Fruit fly (Drosophila melanogaster) whole organism, adult: ENCODE data around the gene CG7739.

Experiments
- CG7045 ChIP-seq: fragments of 200-800 bp; sonication (Bioruptor generic); optimal IDR thresholded peaks from 2 replicates; lab custom pipeline; 2017; ENCODE audit warnings: missing biosample characterization, mild to moderate bottlenecking, missing genetic modification characterization
- Mnt ChIP-seq: fragments of 200-800 bp; sonication (Bioruptor generic); optimal IDR thresholded peaks from 2 replicates; lab custom pipeline; 2016; ENCODE audit warnings: missing biosample characterization, mild to moderate bottlenecking, missing genetic modification characterization

DNA sequence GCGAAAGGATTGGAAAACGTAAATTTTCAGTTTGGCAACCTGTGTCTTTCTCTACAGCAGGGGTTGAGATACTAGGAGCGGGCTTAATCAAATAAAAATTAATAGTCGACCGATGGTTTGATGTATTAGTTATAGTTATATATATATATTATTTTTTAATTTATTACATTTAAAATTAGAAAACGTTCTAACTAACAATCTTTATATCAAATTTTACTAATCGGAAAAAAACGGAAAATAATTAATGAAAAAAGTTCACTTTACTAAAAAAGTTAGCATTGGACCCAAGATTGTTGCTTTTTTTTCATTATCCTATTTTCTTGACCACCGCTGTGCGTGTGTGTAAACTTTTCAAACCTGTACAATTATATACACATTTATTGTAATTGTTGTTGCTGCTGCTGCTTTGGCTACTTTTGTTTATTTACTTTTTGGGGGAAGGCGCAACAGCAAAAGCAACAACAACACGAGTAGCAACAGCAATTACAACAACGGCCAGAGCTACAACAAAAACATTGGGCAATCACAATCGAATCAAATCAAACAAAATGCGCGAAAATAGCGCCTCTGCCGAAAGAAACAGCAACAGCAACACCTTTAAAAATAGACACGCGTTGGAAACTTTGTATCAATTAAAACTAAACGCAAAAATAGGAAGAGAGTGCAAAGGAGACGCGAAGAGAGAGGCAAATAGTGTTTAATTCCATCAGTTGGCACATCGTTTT is 29.8 kb upstream of the CG7739 start:
- TF ChIP-seq Mnt (GFP tag; lab: Kevin White, UChicago): no peak
- no peak for TF ChIP-seq CG7045 (GFP tag; lab: Kevin White, UChicago)
